Worm (Caenorhabditis elegans): ENCODE measurements around the gene cec-6.

ce11 chrIV:5554168-5554567, 9.5 kb downstream of the cec-6 start:
- TF ChIP-seq unc-3 (GFP tag; conservative IDR thresholded peaks at IDR 0.05) (no peak), unc-3 (tag; optimal IDR thresholded peaks at IDR 0.05) (no peak), pat-9 (tag; optimal IDR thresholded peaks at IDR 0.05) (no peak), sox-4 (tag; optimal IDR thresholded peaks at IDR 0.05) (no peak), ceh-18 (tag; optimal IDR thresholded peaks at IDR 0.05) (no peak), ama-1 (optimal IDR thresholded peaks at IDR 0.05) (no peak), elt-2 (tag; optimal IDR thresholded peaks at IDR 0.05) (no peak), hlh-6 (tag; optimal IDR thresholded peaks at IDR 0.05) (no peak), fkh-10 (GFP tag; optimal IDR thresholded peaks at IDR 0.05) (no peak), pag-3 (tag; optimal IDR thresholded peaks at IDR 0.05; ENCODE audit: borderline replicate concordance) (no peak), nhr-11 (tag; optimal IDR thresholded peaks at IDR 0.05) (no peak)

All from whole organism, late embryonic.